Fruit fly (Drosophila melanogaster) whole organism, adult: ENCODE measurements around the gene Srpk79D.
A peak's percentile ranks its signal among the peaks of the same experiment; 100 is the strongest.

ENCODE experiments used
- CG11617 ChIP-seq: fragments of 200-800 bp; sonication (Bioruptor generic); optimal IDR thresholded peaks from 2 replicates; lab custom pipeline; 2017; ENCODE audit warnings: mild to moderate bottlenecking, missing biosample characterization, missing genetic modification reagents, missing genetic modification characterization
- CG12768 ChIP-seq: fragments of 200-800 bp; sonication (Bioruptor generic); optimal IDR thresholded peaks from 2 replicates; lab custom pipeline; 2017; ENCODE audit warnings: missing biosample characterization, missing genetic modification characterization, mild to moderate bottlenecking, moderate library complexity, missing genetic modification reagents
- CG14711 ChIP-seq: fragments of 200-800 bp; sonication (Bioruptor generic); optimal IDR thresholded peaks from 2 replicates; lab custom pipeline; 2018; ENCODE audit warnings: missing biosample characterization, mild to moderate bottlenecking, missing genetic modification characterization, moderate library complexity
- CG1620 ChIP-seq: fragments of 200-800 bp; sonication (Bioruptor generic); optimal IDR thresholded peaks from 2 replicates; lab custom pipeline; 2016; ENCODE audit warnings: missing biosample characterization, missing genetic modification characterization
- CG33017 ChIP-seq: fragments of 200-800 bp; sonication (Bioruptor generic); optimal IDR thresholded peaks from 2 replicates; lab custom pipeline; 2018; ENCODE audit warnings: missing biosample characterization, mild to moderate bottlenecking, missing genetic modification characterization, moderate library complexity
- CG5204 ChIP-seq: fragments of 200-800 bp; sonication (Bioruptor generic); optimal IDR thresholded peaks from 2 replicates; lab custom pipeline; 2016; ENCODE audit warnings: missing biosample characterization, missing genetic modification characterization
- CG7045 ChIP-seq: fragments of 200-800 bp; sonication (Bioruptor generic); optimal IDR thresholded peaks from 2 replicates; lab custom pipeline; 2017; ENCODE audit warnings: missing biosample characterization, mild to moderate bottlenecking, missing genetic modification characterization
- CG7101 ChIP-seq: fragments of 200-800 bp; sonication (Bioruptor generic); optimal IDR thresholded peaks from 2 replicates; lab custom pipeline; 2018; ENCODE audit warnings: missing biosample characterization, mild to moderate bottlenecking, missing genetic modification characterization, moderate library complexity
- Clk ChIP-seq: fragments of 200-800 bp; sonication (Bioruptor generic); optimal IDR thresholded peaks from 2 replicates; lab custom pipeline; 2017; ENCODE audit warnings: missing biosample characterization, missing genetic modification characterization
- Crg-1 ChIP-seq: fragments of 200-800 bp; sonication (Bioruptor generic); optimal IDR thresholded peaks from 2 replicates; lab custom pipeline; 2016; ENCODE audit warnings: missing biosample characterization, missing genetic modification characterization
- Hr96 ChIP-seq: fragments of 200-800 bp; sonication (Bioruptor generic); optimal IDR thresholded peaks from 2 replicates; lab custom pipeline; 2016; ENCODE audit warnings: missing biosample characterization, missing genetic modification characterization
- Mnt ChIP-seq: fragments of 200-800 bp; sonication (Bioruptor generic); optimal IDR thresholded peaks from 2 replicates; lab custom pipeline; 2016; ENCODE audit warnings: missing biosample characterization, mild to moderate bottlenecking, missing genetic modification characterization
- bab1 ChIP-seq: fragments of 200-800 bp; sonication (Bioruptor generic); optimal IDR thresholded peaks from 3 replicates; lab custom pipeline; 2019; ENCODE audit warnings: missing biosample characterization, mild to moderate bottlenecking, missing genetic modification characterization, moderate library complexity
- cic ChIP-seq: fragments of 200-800 bp; sonication (Bioruptor generic); optimal IDR thresholded peaks from 2 replicates; lab custom pipeline; 2017; ENCODE audit warnings: missing biosample characterization, mild to moderate bottlenecking, missing genetic modification characterization, moderate library complexity
- cnc ChIP-seq, 2 experiments: fragments of >200 bp; optimal IDR thresholded peaks; 2 replicates each; lab custom pipeline; 2017
- kay ChIP-seq: fragments of 200-800 bp; sonication (Bioruptor generic); peaks from one replicate; lab custom pipeline; 2016; ENCODE audit warnings: missing biosample characterization, missing genetic modification characterization, borderline replicate concordance
- ovo ChIP-seq: fragments of 200-800 bp; sonication (Bioruptor generic); optimal IDR thresholded peaks from 2 replicates; lab custom pipeline; 2016; ENCODE audit warnings: missing biosample characterization, missing genetic modification characterization
- pad ChIP-seq: fragments of 200-800 bp; sonication (Bioruptor generic); optimal IDR thresholded peaks from 3 replicates; lab custom pipeline; 2017; ENCODE audit warnings: missing biosample characterization, missing genetic modification characterization, mild to moderate bottlenecking, moderate library complexity, missing genetic modification reagents
- tj ChIP-seq: fragments of 200-800 bp; sonication (Bioruptor generic); optimal IDR thresholded peaks from 3 replicates; lab custom pipeline; 2017; ENCODE audit warnings: missing biosample characterization, mild to moderate bottlenecking, missing genetic modification characterization, moderate library complexity
- toe ChIP-seq: fragments of 200-800 bp; sonication (Bioruptor generic); optimal IDR thresholded peaks from 2 replicates; lab custom pipeline; 2016; ENCODE audit warnings: missing biosample characterization, missing genetic modification characterization

Srpk79D gene

dm6 chr3L:22287994-22288766 is 14.4 kb downstream of the Srpk79D start, which contains the start of the genes Hem and IleRS:
TSS of gene Hem (minus strand) at chr3L:22288195.
TSS of gene IleRS (plus strand) at chr3L:22288665.
- TF ChIP-seq kay (no peak), bab1 (GFP tag; lab: Kevin White, UChicago) (peak; percentile 89), Crg-1 (GFP tag; lab: Kevin White, UChicago) (peak; percentile 60), CG12768 (GFP tag; lab: Kevin White, UChicago) (peak; percentile 84), CG5204 (GFP tag; lab: Kevin White, UChicago) (peak; percentile 72), pad (GFP tag; lab: Kevin White, UChicago) (peak; percentile 60), CG1620 (GFP tag; lab: Kevin White, UChicago) (peak; percentile 57), tj (GFP tag; lab: Kevin White, UChicago) (peak; percentile 70), Hr96 (GFP tag; lab: Kevin White, UChicago) (peak; percentile 79), toe (GFP tag; lab: Kevin White, UChicago) (peak; percentile 85), CG33017 (tag; lab: Kevin White, UChicago) (peak; percentile 84), cic (GFP tag; lab: Kevin White, UChicago) (peak; percentile 2), cnc (optimal IDR thresholded peaks at IDR 0.05; lab: Kevin White, UChicago) (no peak), ovo (GFP tag; lab: Kevin White, UChicago) (peak; percentile 60), Mnt (GFP tag; lab: Kevin White, UChicago) (peak; percentile 86), CG7045 (GFP tag; lab: Kevin White, UChicago) (peak; percentile 91), CG11617 (GFP tag; lab: Kevin White, UChicago) (peak; percentile 89), Clk (GFP tag; lab: Kevin White, UChicago) (peak; percentile 56), CG14711 (tag; lab: Kevin White, UChicago) (peak; percentile 83), CG7101 (peak; percentile 86)

dm6 chr3L:22316913-22317312 is 43.1 kb downstream of the Srpk79D start:
- no peak for TF ChIP-seq ovo (GFP tag; lab: Kevin White, UChicago)
- TF ChIP-seq kay = no peak
- TF ChIP-seq CG33017 (tag; lab: Kevin White, UChicago) = no peak
- no peak for TF ChIP-seq Mnt (GFP tag; lab: Kevin White, UChicago)

- TF ChIP-seq cnc (optimal IDR thresholded peaks at IDR 0.05; lab: Kevin White, UChicago) (no peak), CG7101 (no peak), CG1620 (GFP tag; lab: Kevin White, UChicago) (no peak), bab1 (GFP tag; lab: Kevin White, UChicago) (no peak), CG5204 (GFP tag; lab: Kevin White, UChicago) (no peak), kay (no peak), pad (GFP tag; lab: Kevin White, UChicago) (no peak), CG7045 (GFP tag; lab: Kevin White, UChicago) (no peak)
Observed at dm6 chr3L:22329478-22329877, 55.7 kb downstream of the Srpk79D start, which contains the start of gene CG32450. TSS of gene CG32450 (plus strand) at chr3L:22329778.
